Worm (Caenorhabditis elegans) whole organism, L4 larva: ENCODE results near the gene Y54G2A.10.
"Not testable (repeated sequence)": the region's sequence is repeated elsewhere in the genome, so short reads cannot be mapped to it uniquely, and the experiment has no call there.

ENCODE experiments used
- F10B5.3 ChIP-seq: sonication (generic microtip); optimal IDR thresholded peaks from 2 replicates; lab custom pipeline; 2016; ENCODE audit warnings: mild to moderate bottlenecking, missing genetic modification characterization, missing compliant biosample characterization
- F49E8.2 ChIP-seq: sonication (generic microtip); optimal IDR thresholded peaks from 2 replicates; lab custom pipeline; 2016; ENCODE audit warnings: missing compliant biosample characterization, mild to moderate bottlenecking, missing genetic modification characterization, borderline replicate concordance
- T26A8.4 ChIP-seq: fragments of 200-800 bp; sonication (Bioruptor generic); IDR thresholded peaks from 2 replicates; pipeline ENCODE4 v1.3.6; 2022; ENCODE audit warnings: missing genetic modification characterization, missing compliant biosample characterization
- Y105C5A.15 ChIP-seq: fragments of 200-800 bp; sonication (Bioruptor generic); IDR thresholded peaks from 2 replicates; pipeline ENCODE4 v1.3.6; 2022; ENCODE audit warnings: missing genetic modification characterization, missing compliant biosample characterization
- Y48G9A.11 ChIP-seq: fragments of 200-800 bp; sonication (Bioruptor generic); IDR thresholded peaks from 2 replicates; pipeline ENCODE4 v1.3.6; 2022; ENCODE audit warnings: missing genetic modification reagents, missing genetic modification characterization, missing compliant biosample characterization
- ZK337.2 ChIP-seq: fragments of 200-800 bp; sonication (Bioruptor generic); IDR thresholded peaks from 2 replicates; pipeline ENCODE4 v1.3.6; 2022; ENCODE audit warnings: missing genetic modification reagents, missing genetic modification characterization, missing compliant biosample characterization
- attf-4 ChIP-seq: sonication (generic microtip); optimal IDR thresholded peaks from 3 replicates; lab custom pipeline; 2017; ENCODE audit warnings: missing biosample characterization, missing genetic modification characterization
- ceh-20 ChIP-seq: fragments of 200-800 bp; sonication (Bioruptor generic); IDR thresholded peaks from 2 replicates; pipeline ENCODE4 v1.3.6; 2022; ENCODE audit warnings: missing genetic modification reagents, missing genetic modification characterization, missing compliant biosample characterization
- cey-2 ChIP-seq: sonication (generic microtip); optimal IDR thresholded peaks from 3 replicates; lab custom pipeline; 2017; ENCODE audit warnings: missing genetic modification characterization, mild to moderate bottlenecking, missing compliant biosample characterization, antibody characterized with exemption, borderline replicate concordance; ENCODE audit not compliant: insufficient read depth
- daf-16 ChIP-seq, 3 experiments: sonication (generic microtip); optimal IDR thresholded peaks; 2 replicates each; lab custom pipeline; 2016 to 2017; ENCODE audit warnings: missing genetic modification characterization in 3 of 3, missing genetic modification reagents in 3 of 3, mild to moderate bottlenecking in 2 of 3, missing compliant biosample characterization in 2 of 3, missing biosample characterization in 1 of 3, moderate library complexity in 1 of 3
- daf-8 ChIP-seq: fragments of 200-800 bp; sonication (Bioruptor generic); IDR thresholded peaks from 2 replicates; pipeline ENCODE4 v1.3.6; 2022; ENCODE audit warnings: missing genetic modification characterization, missing compliant biosample characterization
- dmd-8 ChIP-seq: fragments of 200-800 bp; sonication (Bioruptor generic); IDR thresholded peaks from 2 replicates; pipeline ENCODE4 v1.3.6; 2022; ENCODE audit warnings: missing genetic modification characterization, missing compliant biosample characterization
- dpl-1 ChIP-seq: fragments of 150-350 bp; optimal IDR thresholded peaks from 2 replicates; lab custom pipeline; 2014; ENCODE audit warnings: missing biosample characterization, missing genetic modification reagents, missing genetic modification characterization
- dve-1 ChIP-seq: sonication (generic microtip); optimal IDR thresholded peaks from 2 replicates; lab custom pipeline; 2017; ENCODE audit warnings: antibody characterized with exemption, mild to moderate bottlenecking, missing genetic modification characterization, missing compliant biosample characterization; ENCODE audit not compliant: insufficient read depth
- egl-43 ChIP-seq: fragments of 200-800 bp; sonication (Bioruptor generic); IDR thresholded peaks from 2 replicates; pipeline ENCODE4 v1.3.6; 2022; ENCODE audit warnings: missing genetic modification reagents, missing genetic modification characterization, missing compliant biosample characterization
- fos-1 ChIP-seq: fragments of 150-350 bp; optimal IDR thresholded peaks from 2 replicates; lab custom pipeline; 2014; ENCODE audit warnings: missing biosample characterization, missing genetic modification characterization
- hlh-11 ChIP-seq: fragments of 200-800 bp; sonication (Bioruptor generic); optimal IDR thresholded peaks from 2 replicates; lab custom pipeline; 2018; ENCODE audit warnings: mild to moderate bottlenecking, missing genetic modification characterization, missing compliant biosample characterization
- hlh-30 ChIP-seq: sonication (generic microtip); optimal IDR thresholded peaks from 2 replicates; lab custom pipeline; 2017; ENCODE audit warnings: antibody characterized with exemption, mild to moderate bottlenecking, missing genetic modification characterization, missing compliant biosample characterization; ENCODE audit not compliant: insufficient read depth
- hmg-1.1 ChIP-seq: fragments of 200-800 bp; sonication (Bioruptor generic); IDR thresholded peaks from 2 replicates; pipeline ENCODE4 v1.3.6; 2022; ENCODE audit warnings: missing genetic modification reagents, missing genetic modification characterization, missing compliant biosample characterization
- lin-29 ChIP-seq: fragments of 200-800 bp; sonication (Bioruptor generic); IDR thresholded peaks from 2 replicates; pipeline ENCODE4 v1.3.6; 2022; ENCODE audit warnings: missing genetic modification reagents, missing genetic modification characterization, missing compliant biosample characterization
- lsy-2 ChIP-seq, 2 experiments: fragments of 150-350 bp in 1 of 2; sonication (generic microtip) in 1 of 2; optimal IDR thresholded peaks; 2 replicates each; lab custom pipeline; 2014 to 2017; ENCODE audit warnings: missing biosample characterization in 2 of 2, missing genetic modification characterization in 2 of 2
- mep-1 ChIP-seq: fragments of 150-350 bp; sonication (generic microtip); optimal IDR thresholded peaks from 3 replicates; lab custom pipeline; 2014; ENCODE audit warnings: missing biosample characterization, missing genetic modification characterization
- mes-2 ChIP-seq: sonication (generic microtip); optimal IDR thresholded peaks from 2 replicates; lab custom pipeline; 2016; ENCODE audit warnings: missing genotype, mild to moderate bottlenecking, missing genetic modification characterization, missing compliant biosample characterization; ENCODE audit not compliant: poor library complexity, severe bottlenecking
- nhr-111 ChIP-seq: fragments of 200-800 bp; sonication (Bioruptor generic); optimal IDR thresholded peaks from 2 replicates; lab custom pipeline; 2018; ENCODE audit warnings: mild to moderate bottlenecking, missing genetic modification characterization, missing compliant biosample characterization
- nhr-237 ChIP-seq: sonication (generic microtip); optimal IDR thresholded peaks from 2 replicates; lab custom pipeline; 2017; ENCODE audit warnings: missing biosample characterization, missing genetic modification characterization
- nhr-28 ChIP-seq: fragments of 150-350 bp; optimal IDR thresholded peaks from 2 replicates; lab custom pipeline; 2014; ENCODE audit warnings: missing biosample characterization, missing genetic modification characterization
- nhr-6 ChIP-seq: fragments of 150-350 bp; optimal IDR thresholded peaks from 2 replicates; lab custom pipeline; 2014; ENCODE audit warnings: missing biosample characterization, missing genetic modification characterization
- pha-4 ChIP-seq, 2 experiments: fragments of 150-350 bp in 1 of 2; fragments of 200-800 bp in 1 of 2; sonication (Bioruptor generic) in 1 of 2; IDR thresholded peaks in 1 of 2; optimal IDR thresholded peaks in 1 of 2; 2 replicates each; pipeline versions ENCODE4 v1.3.6 to Lab custom; 2014 to 2022; ENCODE audit warnings: missing genetic modification characterization in 2 of 2, missing genetic modification reagents in 2 of 2, missing biosample characterization in 1 of 2, missing compliant biosample characterization in 1 of 2
- php-3 ChIP-seq: fragments of 200-800 bp; sonication (Bioruptor generic); IDR thresholded peaks from 2 replicates; pipeline ENCODE4 v1.3.6; 2022; ENCODE audit warnings: missing genetic modification reagents, missing genetic modification characterization, missing compliant biosample characterization
- rbr-2 ChIP-seq: sonication (generic microtip); optimal IDR thresholded peaks from 2 replicates; lab custom pipeline; 2016; ENCODE audit warnings: missing genotype, missing genetic modification characterization, missing compliant biosample characterization
- sdz-12 ChIP-seq: fragments of 200-800 bp; sonication (Bioruptor generic); optimal IDR thresholded peaks from 2 replicates; lab custom pipeline; 2018; ENCODE audit warnings: mild to moderate bottlenecking, missing genetic modification characterization, missing compliant biosample characterization
- set-16 ChIP-seq: fragments of 200-800 bp; sonication (Bioruptor generic); IDR thresholded peaks from 2 replicates; pipeline ENCODE4 v1.3.6; 2022; ENCODE audit warnings: missing genetic modification reagents, missing genetic modification characterization, missing compliant biosample characterization
- spr-3 ChIP-seq: fragments of 200-800 bp; sonication (Bioruptor generic); optimal IDR thresholded peaks from 2 replicates; lab custom pipeline; 2018; ENCODE audit warnings: mild to moderate bottlenecking, missing genetic modification characterization, missing compliant biosample characterization
- tag-97 ChIP-seq: fragments of 200-800 bp; sonication (Bioruptor generic); IDR thresholded peaks from 2 replicates; pipeline ENCODE4 v1.3.6; 2022; ENCODE audit warnings: missing genetic modification characterization, missing compliant biosample characterization
- zip-11 ChIP-seq: fragments of 200-800 bp; sonication (Bioruptor generic); IDR thresholded peaks from 2 replicates; pipeline ENCODE4 v1.3.6; 2022; ENCODE audit warnings: missing genetic modification characterization, missing compliant biosample characterization

Y54G2A.10 gene

ce11 chrIV:2782793-2783540 lies 16.5 kb upstream of the Y54G2A.10 start, which contains the start of gene Y54G2A.12:
Y54G2A.12 (minus strand) TSS chrIV:2782843.
- TF ChIP-seq Y48G9A.11 (GFP tag; lab: Robert Waterston, UW) = 0 out of 2 replicates have a peak, but pooled peaks have one; percentile 46
- TF ChIP-seq F10B5.3 (tag; lab: Kevin White, UChicago) = no peak
- peak; percentile 61 for TF ChIP-seq F49E8.2 (tag; lab: Kevin White, UChicago)

- peak; percentile 24 for TF ChIP-seq dpl-1 (GFP tag; lab: Kevin White, UChicago)
- peak; percentile 53 for TF ChIP-seq hlh-11 (tag; lab: Kevin White, UChicago)
- TF ChIP-seq egl-43 (GFP tag; lab: Robert Waterston, UW) = no peak
- peak; percentile 30 for TF ChIP-seq rbr-2
- TF ChIP-seq nhr-6 = peak; percentile 28
- TF ChIP-seq lsy-2 (tag; optimal IDR thresholded peaks at IDR 0.05; lab: Kevin White, UChicago) = peak in 1 of 2 experiments; percentile 49
- peak; percentile 31 for TF ChIP-seq nhr-28 (tag; lab: Kevin White, UChicago)
- TF ChIP-seq mes-2 (tag; lab: Kevin White, UChicago) = peak; percentile 51
- peak; percentile 58 for TF ChIP-seq dve-1 (tag; lab: Kevin White, UChicago)
- 0 out of 2 replicates have a peak, but pooled peaks have one; percentile 11 for TF ChIP-seq ceh-20 (GFP tag; lab: Robert Waterston, UW)
- peak; percentile 64 for TF ChIP-seq hmg-1.1 (GFP tag; lab: Robert Waterston, UW)
- no peak for TF ChIP-seq daf-16 (GFP tag; optimal IDR thresholded peaks at IDR 0.05; lab: Kevin White, UChicago)
- peak; percentile 71 for TF ChIP-seq daf-16 (tag; optimal IDR thresholded peaks at IDR 0.05; lab: Kevin White, UChicago)
- TF ChIP-seq fos-1 (tag; lab: Kevin White, UChicago) = no peak
- no peak for TF ChIP-seq pha-4 (GFP tag; IDR thresholded peaks at IDR 0.05; lab: Robert Waterston, UW)
- TF ChIP-seq pha-4 (tag; optimal IDR thresholded peaks at IDR 0.05; lab: Kevin White, UChicago) = no peak
- TF ChIP-seq T26A8.4 (GFP tag; lab: Robert Waterston, UW) = 0 out of 2 replicates have a peak, but pooled peaks have one; percentile 43
- no peak for TF ChIP-seq F49E8.2 (tag; lab: Kevin White, UChicago)
- no peak for TF ChIP-seq attf-4 (tag; lab: Kevin White, UChicago)
- peak; percentile 40 for TF ChIP-seq mep-1 (tag; lab: Kevin White, UChicago)
- TF ChIP-seq hlh-30 (tag; lab: Kevin White, UChicago) = peak; percentile 50
Observed at ce11 chrIV:2785057-2785456, 14.4 kb upstream of the Y54G2A.10 start.

DNA sequence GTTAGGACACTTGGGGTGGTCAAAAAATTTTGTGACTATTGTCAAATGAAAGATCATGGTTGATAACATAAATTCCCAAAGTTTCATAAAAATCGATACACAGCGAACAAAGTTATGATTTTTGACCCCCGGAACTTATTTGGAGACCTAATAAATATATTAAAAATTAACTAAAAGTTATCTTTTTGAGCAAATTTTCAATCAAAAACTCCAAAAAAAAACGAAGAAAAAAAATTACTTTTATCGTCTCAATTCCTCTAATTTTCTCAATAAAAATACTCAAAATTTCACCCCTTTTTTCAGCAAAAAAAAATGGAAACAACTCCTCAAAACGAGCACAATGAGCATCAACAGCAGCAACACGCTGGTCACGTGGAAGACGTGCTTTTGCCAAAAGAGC lies 11.1 kb upstream of the Y54G2A.10 start, which contains the start of gene atln-1:
atln-1 (plus strand) TSS at position 301 of the 400 bp plus-strand sequence.
- not testable (repeated sequence) for TF ChIP-seq cey-2 (tag; lab: Kevin White, UChicago); dmd-8 (GFP tag; lab: Robert Waterston, UW); lin-29

DNA sequence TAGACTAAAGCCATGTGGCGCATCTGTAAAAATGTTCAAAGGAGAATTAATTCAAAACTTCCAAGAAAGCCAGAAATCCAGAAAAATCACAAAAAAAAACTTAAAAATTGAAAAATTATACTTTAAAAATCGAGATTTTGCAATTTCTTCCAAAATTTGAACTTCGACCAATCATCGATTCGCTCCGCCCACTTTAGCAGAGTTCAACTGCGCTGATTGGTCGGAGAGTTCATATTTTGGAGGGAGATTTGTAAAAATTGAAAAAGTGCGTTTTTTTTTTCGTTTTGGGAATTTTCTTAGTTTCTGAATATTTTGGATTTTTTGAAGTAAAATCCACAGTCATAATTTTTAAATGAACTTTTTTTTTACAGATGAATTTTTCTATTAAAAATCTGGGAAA lies 5.5 kb upstream of the Y54G2A.10 start:
- TF ChIP-seq daf-8 = no peak
- TF ChIP-seq Y48G9A.11 (GFP tag; lab: Robert Waterston, UW) = no peak
- no peak for TF ChIP-seq tag-97 (GFP tag; lab: Robert Waterston, UW)
- TF ChIP-seq sdz-12 (GFP tag; lab: Kevin White, UChicago) = no peak
- no peak for TF ChIP-seq hlh-11 (tag; lab: Kevin White, UChicago)
- no peak for TF ChIP-seq ZK337.2 (GFP tag; lab: Robert Waterston, UW)
- no peak for TF ChIP-seq spr-3
- TF ChIP-seq F49E8.2 (tag; lab: Kevin White, UChicago) = no peak
- TF ChIP-seq daf-16 (GFP tag; optimal IDR thresholded peaks at IDR 0.05; lab: Kevin White, UChicago) = no peak
- no peak for TF ChIP-seq daf-16 (tag; optimal IDR thresholded peaks at IDR 0.05; lab: Kevin White, UChicago)
- no peak for TF ChIP-seq php-3 (GFP tag; lab: Robert Waterston, UW)
- TF ChIP-seq nhr-111 (GFP tag; lab: Kevin White, UChicago) = no peak
- no peak for TF ChIP-seq Y105C5A.15 (GFP tag; lab: Robert Waterston, UW)
- no peak for TF ChIP-seq set-16
- no peak for TF ChIP-seq nhr-237 (tag; lab: Kevin White, UChicago)
- no peak for TF ChIP-seq F10B5.3 (tag; lab: Kevin White, UChicago)
- no peak for TF ChIP-seq dmd-8 (GFP tag; lab: Robert Waterston, UW)
- TF ChIP-seq zip-11 (GFP tag; lab: Robert Waterston, UW) = no peak
